Fruit fly (Drosophila melanogaster) whole organism, embryonic: ENCODE data around the gene caup.

Source experiments
- Awh ChIP-seq: fragments of 200-800 bp; sonication (Bioruptor generic); IDR thresholded peaks from 2 replicates; pipeline ENCODE4, ENCODE4 v1.3.6; 2022; ENCODE audit warnings: missing biosample characterization, missing genetic modification characterization
- CG10209 ChIP-seq: fragments of 200-800 bp; sonication (Bioruptor generic); optimal IDR thresholded peaks from 3 replicates; lab custom pipeline; 2017; ENCODE audit warnings: missing biosample characterization, mild to moderate bottlenecking, missing genetic modification characterization, missing genetic modification reagents
- CG10267 ChIP-seq: fragments of 200-800 bp; sonication (Bioruptor generic); optimal IDR thresholded peaks from 2 replicates; lab custom pipeline; 2018; ENCODE audit warnings: missing biosample characterization, mild to moderate bottlenecking, missing genetic modification characterization, moderate library complexity
- CG10431 ChIP-seq: fragments of 200-800 bp; sonication (Bioruptor generic); optimal IDR thresholded peaks from 3 replicates; lab custom pipeline; 2018; ENCODE audit warnings: missing biosample characterization, mild to moderate bottlenecking, missing genetic modification characterization
- CG10979 ChIP-seq: fragments of 200-800 bp; sonication (Bioruptor generic); optimal IDR thresholded peaks from 2 replicates; lab custom pipeline; 2018; ENCODE audit warnings: missing biosample characterization, mild to moderate bottlenecking, missing genetic modification characterization, moderate library complexity
- CG11723 ChIP-seq: fragments of 200-800 bp; sonication (Bioruptor generic); optimal IDR thresholded peaks from 2 replicates; lab custom pipeline; 2017; ENCODE audit warnings: missing biosample characterization, mild to moderate bottlenecking, missing genetic modification characterization
- CG13424 ChIP-seq: fragments of 200-800 bp; sonication (Bioruptor generic); optimal IDR thresholded peaks from 2 replicates; lab custom pipeline; 2019; ENCODE audit warnings: missing biosample characterization, mild to moderate bottlenecking, missing genetic modification characterization, moderate library complexity
- CG13624 ChIP-seq: fragments of 200-800 bp; sonication (Bioruptor generic); optimal IDR thresholded peaks from 2 replicates; lab custom pipeline; 2016; ENCODE audit warnings: missing biosample characterization, missing genetic modification characterization
- CG14441 ChIP-seq: fragments of 200-800 bp; sonication (Bioruptor generic); IDR thresholded peaks from 2 replicates; pipeline ENCODE4 v1.3.6; 2022; ENCODE audit warnings: missing biosample characterization, missing genetic modification characterization
- CG14710 ChIP-seq: fragments of 200-800 bp; sonication (Bioruptor generic); optimal IDR thresholded peaks from 3 replicates; lab custom pipeline; 2019; ENCODE audit warnings: missing biosample characterization, mild to moderate bottlenecking, missing genetic modification characterization, moderate library complexity
- CG15696 ChIP-seq: fragments of 200-800 bp; sonication (Bioruptor generic); optimal IDR thresholded peaks from 2 replicates; lab custom pipeline; 2019; ENCODE audit warnings: missing biosample characterization, mild to moderate bottlenecking, missing genetic modification characterization, moderate library complexity
- CG1603 ChIP-seq: fragments of 200-800 bp; sonication (Bioruptor generic); optimal IDR thresholded peaks from 2 replicates; lab custom pipeline; 2019; ENCODE audit warnings: missing biosample characterization, mild to moderate bottlenecking, missing genetic modification characterization, moderate library complexity
- CG2116 ChIP-seq: fragments of 200-800 bp; sonication (Bioruptor generic); optimal IDR thresholded peaks from 3 replicates; lab custom pipeline; 2018; ENCODE audit warnings: missing biosample characterization, mild to moderate bottlenecking, missing genetic modification characterization
- CG2678 ChIP-seq: fragments of 200-800 bp; sonication (Bioruptor generic); optimal IDR thresholded peaks from 3 replicates; lab custom pipeline; 2019; ENCODE audit warnings: missing biosample characterization, mild to moderate bottlenecking, missing genetic modification characterization, moderate library complexity
- CG33213 ChIP-seq: fragments of 200-800 bp; sonication (Bioruptor generic); optimal IDR thresholded peaks from 3 replicates; lab custom pipeline; 2016; ENCODE audit warnings: missing biosample characterization, missing genetic modification characterization
- CG33557 ChIP-seq: fragments of 200-800 bp; sonication (Bioruptor generic); optimal IDR thresholded peaks from 2 replicates; lab custom pipeline; 2019; ENCODE audit warnings: missing biosample characterization, mild to moderate bottlenecking, missing genetic modification characterization, moderate library complexity
- CG3407 ChIP-seq: fragments of 200-800 bp; sonication (Bioruptor generic); optimal IDR thresholded peaks from 2 replicates; lab custom pipeline; 2018; ENCODE audit warnings: missing biosample characterization, mild to moderate bottlenecking, missing genetic modification characterization
- CG6765 ChIP-seq: fragments of 200-800 bp; sonication (Bioruptor generic); optimal IDR thresholded peaks from 3 replicates; lab custom pipeline; 2017; ENCODE audit warnings: missing biosample characterization, mild to moderate bottlenecking, missing genetic modification characterization
- CG7357 ChIP-seq: fragments of 200-800 bp; sonication (Bioruptor generic); IDR thresholded peaks from 3 replicates; pipeline ENCODE4 v1.3.6; 2022; ENCODE audit warnings: missing biosample characterization, missing genetic modification characterization
- CG7987 ChIP-seq: fragments of 200-800 bp; sonication (Bioruptor generic); optimal IDR thresholded peaks from 2 replicates; lab custom pipeline; 2018; ENCODE audit warnings: missing biosample characterization, mild to moderate bottlenecking, missing genetic modification characterization, moderate library complexity
- CG8944 ChIP-seq: fragments of 200-800 bp; sonication (Bioruptor generic); optimal IDR thresholded peaks from 3 replicates; lab custom pipeline; 2016; ENCODE audit warnings: missing biosample characterization, missing genetic modification characterization
- CG9817 ChIP-seq: fragments of 200-800 bp; sonication (Bioruptor generic); optimal IDR thresholded peaks from 2 replicates; lab custom pipeline; 2018; ENCODE audit warnings: missing biosample characterization, mild to moderate bottlenecking, missing genetic modification characterization, moderate library complexity
- HHEX ChIP-seq: fragments of 200-800 bp; sonication (Bioruptor generic); optimal IDR thresholded peaks from 3 replicates; lab custom pipeline; 2017; ENCODE audit warnings: missing biosample characterization, mild to moderate bottlenecking, missing genetic modification characterization, missing genetic modification reagents
- HmgZ ChIP-seq: fragments of 200-800 bp; sonication (Bioruptor generic); optimal IDR thresholded peaks from 2 replicates; lab custom pipeline; 2018; ENCODE audit warnings: missing biosample characterization, mild to moderate bottlenecking, missing genetic modification characterization
- MTF-1 ChIP-seq: fragments of 200-800 bp; sonication (Bioruptor generic); optimal IDR thresholded peaks from 2 replicates; lab custom pipeline; 2018; ENCODE audit warnings: missing biosample characterization, mild to moderate bottlenecking, missing genetic modification characterization, borderline replicate concordance
- Mes4 ChIP-seq: fragments of 200-800 bp; sonication (Bioruptor generic); optimal IDR thresholded peaks from 2 replicates; lab custom pipeline; 2016; ENCODE audit warnings: missing biosample characterization, missing genetic modification characterization
- Side ChIP-seq: fragments of 200-800 bp; sonication (Bioruptor generic); optimal IDR thresholded peaks from 2 replicates; lab custom pipeline; 2016; ENCODE audit warnings: missing biosample characterization, missing genetic modification characterization
- Sry-β ChIP-seq: fragments of 200-800 bp; sonication (Bioruptor generic); optimal IDR thresholded peaks from 2 replicates; lab custom pipeline; 2018; ENCODE audit warnings: missing biosample characterization, mild to moderate bottlenecking, missing genetic modification characterization, moderate library complexity
- Stat92E ChIP-seq, 3 experiments: fragments of >200 bp in 2 of 3; fragments of 200-800 bp in 1 of 3; sonication (Bioruptor generic) in 1 of 3; optimal IDR thresholded peaks; 2 replicates each; lab custom pipeline; 2017 to 2019; ENCODE audit warnings: missing biosample characterization in 3 of 3, missing genetic modification characterization in 3 of 3, mild to moderate bottlenecking in 1 of 3, moderate library complexity in 1 of 3
- ara ChIP-seq: fragments of 200-800 bp; sonication (Bioruptor generic); IDR thresholded peaks from 2 replicates; pipeline ENCODE4 v1.3.6; 2022; ENCODE audit warnings: missing biosample characterization, missing genetic modification characterization
- bab2 ChIP-seq: fragments of 200-800 bp; sonication (Bioruptor generic); optimal IDR thresholded peaks from 2 replicates; lab custom pipeline; 2016; ENCODE audit warnings: missing biosample characterization, missing genetic modification characterization
- caup ChIP-seq: fragments of 200-800 bp; sonication (Bioruptor generic); optimal IDR thresholded peaks from 3 replicates; lab custom pipeline; 2017; ENCODE audit warnings: missing biosample characterization, mild to moderate bottlenecking, missing genetic modification characterization, moderate library complexity; ENCODE audit not compliant: severe bottlenecking
- exex ChIP-seq: fragments of 200-800 bp; sonication (Bioruptor generic); optimal IDR thresholded peaks from 4 replicates; lab custom pipeline; 2018; ENCODE audit warnings: missing biosample characterization, mild to moderate bottlenecking, missing genetic modification characterization, moderate library complexity
- fru ChIP-seq: fragments of >200 bp; optimal IDR thresholded peaks from 2 replicates; lab custom pipeline; 2017
- gem ChIP-seq: fragments of 200-800 bp; sonication (Bioruptor generic); optimal IDR thresholded peaks from 2 replicates; lab custom pipeline; 2019; ENCODE audit warnings: missing biosample characterization, mild to moderate bottlenecking, missing genetic modification characterization, moderate library complexity
- grn ChIP-seq: fragments of 200-800 bp; sonication (Bioruptor generic); optimal IDR thresholded peaks from 3 replicates; lab custom pipeline; 2017; ENCODE audit warnings: missing biosample characterization, missing genetic modification characterization
- gro ChIP-seq: fragments of 200-800 bp; sonication (Bioruptor generic); optimal IDR thresholded peaks from 2 replicates; lab custom pipeline; 2016; ENCODE audit warnings: missing biosample characterization, missing genetic modification characterization
- lola ChIP-seq, 3 experiments: fragments of >200 bp in 2 of 3; fragments of 200-800 bp in 1 of 3; sonication (Bioruptor generic) in 1 of 3; optimal IDR thresholded peaks; 2 replicates each; lab custom pipeline; 2017 to 2019; ENCODE audit warnings: missing biosample characterization in 3 of 3, missing genetic modification characterization in 3 of 3, mild to moderate bottlenecking in 1 of 3, moderate library complexity in 1 of 3
- org-1 ChIP-seq: fragments of 200-800 bp; sonication (Bioruptor generic); optimal IDR thresholded peaks from 2 replicates; lab custom pipeline; 2017; ENCODE audit warnings: missing biosample characterization, missing genetic modification characterization
- pros ChIP-seq: fragments of 200-800 bp; sonication (Bioruptor generic); optimal IDR thresholded peaks from 3 replicates; lab custom pipeline; 2019; ENCODE audit warnings: missing biosample characterization, mild to moderate bottlenecking, missing genetic modification characterization, moderate library complexity
- salm ChIP-seq: fragments of 200-800 bp; sonication (Bioruptor generic); optimal IDR thresholded peaks from 2 replicates; lab custom pipeline; 2018; ENCODE audit warnings: missing biosample characterization, mild to moderate bottlenecking, missing genetic modification characterization
- sd ChIP-seq: fragments of 200-800 bp; sonication (Bioruptor generic); optimal IDR thresholded peaks from 3 replicates; lab custom pipeline; 2018; ENCODE audit warnings: missing biosample characterization, mild to moderate bottlenecking, missing genetic modification characterization, moderate library complexity
- sqz ChIP-seq: fragments of 200-800 bp; sonication (Bioruptor generic); optimal IDR thresholded peaks from 3 replicates; lab custom pipeline; 2018; ENCODE audit warnings: missing biosample characterization, mild to moderate bottlenecking, missing genetic modification characterization
- tll ChIP-seq, 2 experiments: fragments of 200-800 bp in 1 of 2; fragments of >200 bp in 1 of 2; sonication (Bioruptor generic) in 1 of 2; optimal IDR thresholded peaks; 2 replicates each; lab custom pipeline; 2017 to 2019; ENCODE audit warnings: missing biosample characterization in 2 of 2, missing genetic modification characterization in 2 of 2, mild to moderate bottlenecking in 1 of 2, moderate library complexity in 1 of 2
- tup ChIP-seq: fragments of 200-800 bp; sonication (Bioruptor generic); optimal IDR thresholded peaks from 2 replicates; lab custom pipeline; 2016; ENCODE audit warnings: missing biosample characterization, mild to moderate bottlenecking, missing genetic modification characterization, moderate library complexity
- unpg ChIP-seq: fragments of 200-800 bp; sonication (Bioruptor generic); optimal IDR thresholded peaks from 3 replicates; lab custom pipeline; 2018; ENCODE audit warnings: missing biosample characterization, mild to moderate bottlenecking, missing genetic modification characterization, moderate library complexity
- vfl ChIP-seq: fragments of 200-800 bp; sonication (Bioruptor generic); optimal IDR thresholded peaks from 2 replicates; lab custom pipeline; 2016; ENCODE audit warnings: missing biosample characterization, missing genetic modification characterization
- zf30C ChIP-seq: fragments of 200-800 bp; sonication (Bioruptor generic); optimal IDR thresholded peaks from 3 replicates; lab custom pipeline; 2018; ENCODE audit warnings: missing biosample characterization, mild to moderate bottlenecking, missing genetic modification characterization
- zfh1 ChIP-seq: fragments of 200-800 bp; sonication (Bioruptor generic); IDR thresholded peaks from 3 replicates; pipeline ENCODE4 v1.3.6; 2022; ENCODE audit warnings: missing biosample characterization, missing genetic modification characterization

Gene caup

dm6 chr3L:12606292-12606691 lies 3.1 kb upstream of the caup start (continued):
- TF ChIP-seq CG10979 (tag; lab: Kevin White, UChicago) (peak; percentile 8), CG8944 (GFP tag; lab: Kevin White, UChicago) (no peak), zf30C (GFP tag; lab: Kevin White, UChicago) (peak; percentile 1), CG13424 (tag; lab: Kevin White, UChicago) (peak; percentile 35), pros (GFP tag; lab: Kevin White, UChicago) (peak; percentile 8), CG2678 (tag; lab: Kevin White, UChicago) (no peak), sqz (GFP tag; lab: Kevin White, UChicago) (peak; percentile 25), gro (GFP tag; lab: Kevin White, UChicago) (no peak), sd (tag; lab: Kevin White, UChicago) (peak; percentile 8), Side (GFP tag; lab: Kevin White, UChicago) (no peak), MTF-1 (GFP tag; lab: Kevin White, UChicago) (peak; percentile 67), CG10431 (GFP tag; lab: Kevin White, UChicago) (peak; percentile 53), CG11723 (GFP tag; lab: Kevin White, UChicago) (peak; percentile 21), CG9817 (no peak), Mes4 (peak; percentile 25), HHEX (peak; percentile 26), gem (peak; percentile 36), caup (peak; percentile 81), fru (lab: Kevin White, UChicago) (no peak), lola (GFP tag; optimal IDR thresholded peaks at IDR 0.05; lab: Kevin White, UChicago) (peak in 1 of 3 experiments; percentile 64), CG14441 (GFP tag; lab: Robert Waterston, UW) (no peak), CG10209 (GFP tag; lab: Kevin White, UChicago) (peak; percentile 35), Stat92E (GFP tag; optimal IDR thresholded peaks at IDR 0.05; lab: Kevin White, UChicago) (peak in 1 of 3 experiments; percentile 35), grn (peak; percentile 99), CG7987 (GFP tag; lab: Kevin White, UChicago) (peak; percentile 35), ara (GFP tag; lab: Robert Waterston, UW) (peak; percentile 79), CG14710 (peak; percentile 45), CG1603 (tag; lab: Kevin White, UChicago) (peak; percentile 62), CG6765 (no peak), org-1 (peak; percentile 34), CG13624 (GFP tag; lab: Kevin White, UChicago) (no peak), unpg (GFP tag; lab: Kevin White, UChicago) (peak; percentile 6), zfh1 (GFP tag; lab: Robert Waterston, UW) (peak; percentile 74; the same call in 2 of the 3 replicates), vfl (no peak), CG33557 (GFP tag; lab: Kevin White, UChicago) (peak; percentile 88), HmgZ (tag; lab: Kevin White, UChicago) (peak; percentile 34), CG3407 (peak; percentile 49), salm (tag; lab: Kevin White, UChicago) (peak; percentile 44), CG10267 (tag; lab: Kevin White, UChicago) (peak; percentile 0), bab2 (GFP tag; lab: Kevin White, UChicago) (no peak), Awh (GFP tag; lab: Robert Waterston, UW) (0 out of 2 replicates have a peak, but pooled peaks have one; percentile 12), CG15696 (tag; lab: Kevin White, UChicago) (peak; percentile 78), CG7357 (GFP tag; lab: Robert Waterston, UW) (no peak), tll (GFP tag; optimal IDR thresholded peaks at IDR 0.05; lab: Kevin White, UChicago) (peak in 1 of 2 experiments; percentile 92), CG2116 (GFP tag; lab: Kevin White, UChicago) (peak; percentile 28), CG33213 (GFP tag; lab: Kevin White, UChicago) (peak; percentile 10), tup (GFP tag; lab: Kevin White, UChicago) (peak; percentile 41), Sry-β (peak; percentile 9), exex (tag; lab: Kevin White, UChicago) (peak; percentile 2)
